Fruit fly (Drosophila melanogaster) whole organism: ENCODE measurements around the gene Cpr66Cb.

Source experiments
- CG8478 ChIP-seq: fragments of >200 bp; optimal IDR thresholded peaks from 2 replicates; lab custom pipeline; 2018; ENCODE audit warnings: inconsistent platforms
- Dll ChIP-seq: fragments of >200 bp; optimal IDR thresholded peaks from 2 replicates; lab custom pipeline; 2017
- EcR ChIP-seq, 2 experiments: fragments of >200 bp; optimal IDR thresholded peaks; 2 replicates each; lab custom pipeline; 2017; ENCODE audit warnings: missing biosample characterization in 2 of 2, missing genetic modification characterization in 2 of 2, missing genetic modification reagents in 2 of 2
- pan ChIP-seq: fragments of >200 bp; optimal IDR thresholded peaks from 2 replicates; lab custom pipeline; 2017
- psq ChIP-seq: fragments of >200 bp; optimal IDR thresholded peaks from 2 replicates; lab custom pipeline; 2017
- usp ChIP-seq: fragments of >200 bp; optimal IDR thresholded peaks from 2 replicates; lab custom pipeline; 2017; ENCODE audit warnings: missing biosample characterization, missing genetic modification characterization, mixed read lengths

DNA sequence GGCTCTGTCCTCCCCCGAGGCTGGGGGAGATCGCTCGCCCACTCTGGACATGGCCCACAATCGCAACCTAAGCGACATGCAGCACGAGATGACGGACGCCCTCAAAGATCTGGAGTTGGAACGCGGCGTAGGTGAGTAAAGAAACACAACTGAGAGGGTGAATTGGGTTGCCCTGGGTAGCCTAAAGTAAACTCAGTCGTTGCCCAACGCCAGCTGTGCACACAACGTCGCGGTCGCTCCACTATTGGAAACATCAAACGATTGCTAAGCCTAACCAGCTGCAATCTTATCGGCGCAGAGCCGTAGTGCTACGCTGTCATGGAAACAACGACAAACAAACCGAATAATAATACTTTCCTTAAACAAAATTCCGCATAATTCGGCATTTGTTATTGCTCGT is 10.9 kb downstream of the Cpr66Cb start:
- no peak for TF ChIP-seq CG8478 (lab: Kevin White, UChicago)
- TF ChIP-seq pan (lab: Kevin White, UChicago), result no peak
- TF ChIP-seq EcR (GFP tag; optimal IDR thresholded peaks at IDR 0.05; lab: Kevin White, UChicago), result no peak
- no peak for TF ChIP-seq psq (lab: Kevin White, UChicago)
- TF ChIP-seq usp, result no peak
- TF ChIP-seq Dll (lab: Kevin White, UChicago), result no peak
